Worm (Caenorhabditis elegans) whole organism, midembryonic: Measurements from ENCODE around the gene str-260.

ENCODE experiments used
- T22C8.4 ChIP-seq: fragments of 200-800 bp; sonication (Bioruptor generic); IDR thresholded peaks from 2 replicates; pipeline ENCODE4 v1.3.6; 2022; ENCODE audit warnings: missing genetic modification characterization, missing compliant biosample characterization
- cog-1 ChIP-seq: sonication (generic microtip); optimal IDR thresholded peaks from 2 replicates; lab custom pipeline; 2016; ENCODE audit warnings: missing genetic modification characterization, missing compliant biosample characterization
- flt-1 ChIP-seq: fragments of 200-800 bp; sonication (Bioruptor generic); IDR thresholded peaks from 2 replicates; pipeline ENCODE4 v1.3.6; 2022; ENCODE audit warnings: missing genetic modification characterization, missing compliant biosample characterization
- klf-2 ChIP-seq: fragments of 200-800 bp; sonication (Bioruptor generic); conservative IDR thresholded peaks from 2 replicates; pipeline ENCODE4 v1.3.6; 2022; ENCODE audit warnings: missing genetic modification reagents, missing genetic modification characterization, missing compliant biosample characterization
- med-1 ChIP-seq: sonication (generic microtip); optimal IDR thresholded peaks from 2 replicates; lab custom pipeline; 2017; ENCODE audit warnings: missing genetic modification characterization, mild to moderate bottlenecking, missing compliant biosample characterization, antibody characterized with exemption, missing genetic modification reagents; ENCODE audit not compliant: insufficient read depth
- ref-1 ChIP-seq: fragments of 200-800 bp; sonication (Bioruptor generic); conservative IDR thresholded peaks from 2 replicates; pipeline ENCODE4 v1.3.6; 2022; ENCODE audit warnings: missing genetic modification reagents, missing genetic modification characterization, missing compliant biosample characterization
- tab-1 ChIP-seq: fragments of 200-800 bp; sonication (Bioruptor generic); IDR thresholded peaks from 2 replicates; pipeline ENCODE4 v1.3.6; 2022; ENCODE audit warnings: missing genetic modification characterization, missing compliant biosample characterization
- ztf-23 ChIP-seq: fragments of 200-800 bp; sonication (Bioruptor generic); IDR thresholded peaks from 2 replicates; pipeline ENCODE4 v1.3.6; 2022; ENCODE audit warnings: missing genetic modification reagents, missing genetic modification characterization, missing compliant biosample characterization
- ztf-29 ChIP-seq: fragments of 200-800 bp; sonication (Bioruptor generic); IDR thresholded peaks from 2 replicates; pipeline ENCODE4 v1.3.6; 2022; ENCODE audit warnings: missing genetic modification reagents, missing genetic modification characterization, missing compliant biosample characterization

Gene str-260

DNA sequence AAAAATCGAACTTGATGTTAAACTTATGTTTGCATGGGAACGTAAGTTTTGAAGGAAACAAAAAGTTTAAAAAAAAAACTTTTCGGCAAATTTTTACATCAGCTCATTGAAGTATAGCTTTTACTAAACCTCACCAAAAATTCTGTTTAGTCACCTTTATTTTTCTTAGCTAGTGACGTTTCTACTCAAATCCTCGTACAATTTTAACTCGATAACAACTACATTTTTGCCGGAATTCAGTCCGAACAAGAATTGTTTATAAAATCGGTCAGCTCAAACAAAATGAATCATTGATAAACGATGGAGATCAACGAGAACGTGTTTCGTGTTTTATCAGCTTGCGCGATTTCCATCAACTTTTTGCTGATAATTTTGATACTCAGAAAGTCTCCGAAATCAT is at the start of gene str-260:
Gene str-260, plus strand, starts transcription at position 301 of the 400 bp plus-strand sequence.
- TF ChIP-seq cog-1 (tag; lab: Kevin White, UChicago) (no peak), ztf-29 (no peak), klf-2 (no peak), ztf-23 (no peak), tab-1 (GFP tag; lab: Robert Waterston, UW) (no peak), T22C8.4 (GFP tag; lab: Robert Waterston, UW) (no peak)

DNA sequence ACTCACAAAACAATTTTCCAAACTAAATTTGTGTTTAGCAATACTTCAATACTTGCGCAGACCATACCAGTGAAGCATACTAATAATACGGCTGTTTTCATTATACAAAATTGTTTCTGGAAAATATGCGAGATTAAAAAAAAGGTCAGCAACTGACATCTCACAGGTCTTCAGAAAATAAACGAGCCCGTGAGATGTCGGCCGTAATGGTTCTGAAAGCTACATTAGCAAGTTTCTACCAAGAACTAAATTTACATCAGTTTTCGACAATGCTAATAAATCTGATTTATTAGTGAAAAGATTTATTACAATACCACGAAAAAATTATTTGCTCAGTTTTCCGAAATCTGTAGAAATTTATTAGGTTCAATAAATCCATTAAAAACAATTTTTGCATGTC is 49.5 kb upstream of the str-260 start, which contains the start of gene srbc-31:
Gene srbc-31, minus strand, starts transcription at position 101 of the 400 bp plus-strand sequence.
- TF ChIP-seq cog-1 (tag; lab: Kevin White, UChicago): no peak
- no peak for TF ChIP-seq tab-1 (GFP tag; lab: Robert Waterston, UW)
- TF ChIP-seq flt-1 (GFP tag; lab: Robert Waterston, UW): no peak
- TF ChIP-seq T22C8.4 (GFP tag; lab: Robert Waterston, UW): no peak
- TF ChIP-seq ztf-23: no peak
- TF ChIP-seq ref-1: no peak
- TF ChIP-seq med-1 (GFP tag; lab: Kevin White, UChicago): no peak
- TF ChIP-seq ztf-29: no peak
- no peak for TF ChIP-seq klf-2

DNA sequence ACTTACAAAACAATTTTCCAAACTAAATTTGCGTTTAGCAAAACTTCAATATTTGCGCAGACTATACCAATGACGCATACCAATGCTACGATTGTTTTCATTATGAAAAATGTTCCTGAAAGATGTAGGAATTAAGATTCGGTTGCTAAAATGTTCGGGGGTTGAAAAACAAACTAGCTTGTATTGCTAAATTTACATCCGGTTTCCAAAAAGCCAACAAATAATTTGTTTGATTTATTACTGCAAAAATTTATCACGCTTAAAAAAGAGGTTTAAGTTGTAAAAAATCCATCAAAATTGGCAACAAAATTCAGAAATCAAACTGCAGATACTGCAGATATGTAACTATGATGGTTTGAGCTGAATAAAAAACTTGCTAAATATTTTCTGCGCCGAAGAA is 46.6 kb upstream of the str-260 start, which contains the start of gene srbc-30:
Gene srbc-30, minus strand, starts transcription at position 101 of the 400 bp plus-strand sequence.
- TF ChIP-seq ztf-23 (no peak), flt-1 (GFP tag; lab: Robert Waterston, UW) (no peak), ztf-29 (no peak), tab-1 (GFP tag; lab: Robert Waterston, UW) (no peak), klf-2 (no peak), ref-1 (no peak), cog-1 (tag; lab: Kevin White, UChicago) (no peak), T22C8.4 (GFP tag; lab: Robert Waterston, UW) (no peak), med-1 (GFP tag; lab: Kevin White, UChicago) (no peak)

DNA sequence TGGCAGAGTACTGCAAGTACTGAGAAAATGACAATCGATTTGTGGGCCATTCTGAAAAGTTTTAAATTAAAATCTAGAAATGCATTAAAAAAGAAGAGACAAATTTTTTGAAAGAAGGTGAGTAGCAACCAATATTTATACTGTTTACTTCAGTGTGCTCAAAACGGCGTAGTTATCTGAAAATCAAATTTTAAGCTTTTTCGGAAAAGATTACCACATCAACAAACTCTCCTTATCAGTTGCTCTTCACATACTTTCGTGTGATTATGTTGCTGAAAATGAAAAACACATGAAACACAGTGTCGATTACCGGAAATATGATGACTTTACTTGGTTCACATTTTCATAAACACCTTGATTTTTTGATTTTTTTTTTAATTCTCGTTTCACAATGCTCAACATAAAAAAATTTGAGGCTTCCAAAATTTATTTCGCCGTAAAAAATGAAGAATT is 44.4 kb upstream of the str-260 start, which contains the start of gene lys-7:
Gene lys-7, minus strand, starts transcription at position 51 of the 453 bp plus-strand sequence.
- no peak for TF ChIP-seq ref-1
- no peak for TF ChIP-seq ztf-23
- TF ChIP-seq ztf-29: no peak
- no peak for TF ChIP-seq tab-1 (GFP tag; lab: Robert Waterston, UW)
- no peak for TF ChIP-seq T22C8.4 (GFP tag; lab: Robert Waterston, UW)
- no peak for TF ChIP-seq med-1 (GFP tag; lab: Kevin White, UChicago)

DNA sequence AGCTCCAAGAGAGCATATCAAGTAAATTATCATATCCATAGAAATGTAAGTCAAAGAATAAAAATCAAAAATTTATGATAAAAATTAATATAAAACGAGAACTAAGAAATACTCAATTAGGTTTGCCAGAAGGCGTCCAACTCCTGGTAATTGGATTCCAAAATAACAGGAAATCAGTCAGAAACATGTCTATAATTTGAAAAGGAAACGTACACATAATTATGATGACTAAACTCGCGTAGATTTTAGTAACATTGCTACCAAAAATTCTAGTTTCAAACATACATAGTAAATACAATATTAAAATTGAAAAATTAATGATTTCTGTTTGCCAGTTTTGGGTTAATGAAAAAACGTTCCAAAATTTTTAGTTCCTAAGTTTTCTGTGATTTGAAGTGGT is 42.3 kb upstream of the str-260 start, which contains the start of gene srbc-33:
Gene srbc-33, minus strand, starts transcription at position 101 of the 400 bp plus-strand sequence.
- TF ChIP-seq ztf-29: no peak
- no peak for TF ChIP-seq cog-1 (tag; lab: Kevin White, UChicago)
- TF ChIP-seq ztf-23: no peak
- no peak for TF ChIP-seq med-1 (GFP tag; lab: Kevin White, UChicago)
- TF ChIP-seq klf-2: no peak
- TF ChIP-seq ref-1: no peak
- no peak for TF ChIP-seq T22C8.4 (GFP tag; lab: Robert Waterston, UW)
- no peak for TF ChIP-seq tab-1 (GFP tag; lab: Robert Waterston, UW)
- TF ChIP-seq flt-1 (GFP tag; lab: Robert Waterston, UW): no peak

DNA sequence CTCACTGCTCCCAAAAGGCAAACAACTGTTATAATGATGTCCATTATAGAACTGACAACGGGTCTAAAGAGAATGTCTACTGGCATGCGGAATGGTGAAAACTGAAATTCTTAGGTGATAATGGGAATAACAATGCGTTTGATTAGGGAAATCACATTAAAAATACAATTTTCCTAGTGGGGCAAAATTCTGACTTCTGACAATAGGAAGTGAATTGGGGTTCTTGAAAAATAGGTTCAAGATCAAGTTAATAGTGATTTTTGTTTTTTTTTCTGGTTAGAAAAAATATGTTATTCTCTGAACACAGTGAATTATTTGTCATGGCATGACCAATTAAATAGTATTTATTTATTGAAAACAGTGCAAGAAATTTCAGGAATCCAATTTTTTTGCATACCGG is 40.1 kb upstream of the str-260 start, which contains the start of gene srbc-32:
Gene srbc-32, minus strand, starts transcription at position 101 of the 400 bp plus-strand sequence.
- TF ChIP-seq ztf-29: no peak
- no peak for TF ChIP-seq med-1 (GFP tag; lab: Kevin White, UChicago)
- no peak for TF ChIP-seq T22C8.4 (GFP tag; lab: Robert Waterston, UW)
- no peak for TF ChIP-seq tab-1 (GFP tag; lab: Robert Waterston, UW)
- TF ChIP-seq flt-1 (GFP tag; lab: Robert Waterston, UW): no peak
- no peak for TF ChIP-seq cog-1 (tag; lab: Kevin White, UChicago)
- no peak for TF ChIP-seq klf-2
- TF ChIP-seq ref-1: no peak
- no peak for TF ChIP-seq ztf-23

DNA sequence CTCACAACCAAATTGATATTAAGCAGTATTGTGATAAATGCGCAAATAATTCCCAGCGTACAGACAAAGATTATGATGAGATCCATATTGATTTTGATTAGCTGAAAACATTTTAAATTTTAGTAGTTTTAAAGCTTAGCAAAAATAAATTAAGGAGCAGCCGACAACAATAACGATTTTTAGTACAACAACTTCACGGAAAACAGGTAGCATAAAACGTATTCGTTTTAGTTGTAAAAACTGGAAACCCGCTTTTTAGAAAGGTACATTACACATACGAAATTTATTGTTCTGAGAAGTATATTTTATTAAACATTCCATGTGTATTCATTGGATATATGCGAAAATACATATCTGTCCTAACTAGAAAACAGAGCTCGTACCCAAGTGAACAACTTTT is 36.5 kb upstream of the str-260 start, which contains the start of gene srbc-36:
Gene srbc-36, minus strand, starts transcription at position 101 of the 400 bp plus-strand sequence.
- no peak for TF ChIP-seq flt-1 (GFP tag; lab: Robert Waterston, UW)
- no peak for TF ChIP-seq med-1 (GFP tag; lab: Kevin White, UChicago)
- TF ChIP-seq ztf-23: no peak
- TF ChIP-seq klf-2: no peak
- no peak for TF ChIP-seq cog-1 (tag; lab: Kevin White, UChicago)
- TF ChIP-seq tab-1 (GFP tag; lab: Robert Waterston, UW): no peak
- no peak for TF ChIP-seq ztf-29

DNA sequence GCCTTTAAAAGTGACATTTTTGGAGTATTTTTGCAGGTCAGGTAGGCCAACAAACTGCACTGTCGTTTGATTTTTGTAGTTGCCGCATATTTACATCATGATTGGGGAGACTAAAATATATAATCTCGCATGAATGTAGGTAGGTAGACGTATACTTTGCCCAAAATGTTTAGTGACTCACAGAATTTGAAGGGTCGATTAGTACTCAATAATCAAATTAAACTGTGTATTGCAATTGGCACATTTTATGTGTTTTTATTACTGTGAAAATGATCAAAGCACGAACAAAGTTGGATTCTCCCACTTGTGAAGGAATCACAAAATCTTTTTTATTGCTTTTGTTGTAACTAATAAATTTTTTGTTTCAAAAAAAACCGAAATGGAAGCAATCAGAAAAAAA is 30.1 kb upstream of the str-260 start, which contains the start of gene C07G3.15:
Gene C07G3.15, minus strand, starts transcription at position 101 of the 400 bp plus-strand sequence.
- TF ChIP-seq tab-1 (GFP tag; lab: Robert Waterston, UW) (no peak), ref-1 (no peak), med-1 (GFP tag; lab: Kevin White, UChicago) (no peak), cog-1 (tag; lab: Kevin White, UChicago) (no peak), flt-1 (GFP tag; lab: Robert Waterston, UW) (no peak), ztf-23 (no peak), T22C8.4 (GFP tag; lab: Robert Waterston, UW) (no peak), ztf-29 (no peak), klf-2 (no peak)

DNA sequence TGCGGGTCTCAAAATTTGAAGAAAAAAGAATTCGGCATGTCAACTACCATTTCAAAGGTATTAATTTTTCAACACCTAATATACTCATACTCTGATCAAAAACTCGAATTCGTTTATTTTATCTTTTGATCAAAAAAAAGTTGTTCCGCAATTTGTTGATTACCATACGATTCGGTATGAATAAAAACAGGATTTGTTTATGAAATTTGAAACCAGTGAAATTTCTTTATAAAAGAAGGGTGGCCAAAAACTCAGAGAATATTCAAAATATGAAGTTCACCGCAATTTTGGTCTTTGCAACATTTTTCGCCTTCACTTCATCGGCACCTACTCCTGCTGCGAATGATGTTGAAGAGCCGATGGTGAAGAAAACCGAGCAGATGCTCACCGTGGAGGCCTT is 24.9 kb upstream of the str-260 start, which contains the start of the genes C07G3.8 and C07G3.10:
Gene C07G3.8, minus strand, starts transcription at position 101 of the 400 bp plus-strand sequence.
Gene C07G3.10, plus strand, starts transcription at position 270 of the 400 bp plus-strand sequence.
- TF ChIP-seq klf-2: no peak
- TF ChIP-seq tab-1 (GFP tag; lab: Robert Waterston, UW): no peak
- TF ChIP-seq ztf-29: no peak
- no peak for TF ChIP-seq med-1 (GFP tag; lab: Kevin White, UChicago)
- TF ChIP-seq ref-1: no peak
- no peak for TF ChIP-seq ztf-23
- TF ChIP-seq cog-1 (tag; lab: Kevin White, UChicago): no peak
- TF ChIP-seq T22C8.4 (GFP tag; lab: Robert Waterston, UW): no peak
- TF ChIP-seq flt-1 (GFP tag; lab: Robert Waterston, UW): no peak

DNA sequence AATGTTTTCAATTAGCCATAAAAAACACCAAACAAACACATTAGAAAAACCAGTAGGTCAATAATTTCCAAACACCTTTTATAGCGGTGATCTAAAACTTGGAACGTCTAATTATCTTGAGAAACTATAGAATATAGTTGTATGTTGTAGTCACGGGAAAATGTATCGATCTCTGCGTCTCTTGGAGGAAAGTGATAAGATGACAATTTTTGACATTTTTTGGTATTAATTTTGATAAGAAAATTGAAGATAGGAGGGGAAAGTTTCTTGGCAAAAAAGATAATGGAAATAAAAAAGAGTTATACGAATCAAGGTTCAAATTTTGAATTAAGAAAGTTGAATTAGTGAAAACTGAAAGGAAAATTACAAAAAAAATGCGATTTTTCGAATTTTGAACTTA is 21.2 kb upstream of the str-260 start:
- TF ChIP-seq med-1 (GFP tag; lab: Kevin White, UChicago) (no peak), flt-1 (GFP tag; lab: Robert Waterston, UW) (no peak), ref-1 (no peak), cog-1 (tag; lab: Kevin White, UChicago) (no peak)
